Worm (Caenorhabditis elegans) whole organism, L2 larva: ENCODE results near the gene clec-32.

Experiments
- C34F6.9 ChIP-seq: fragments of 150-350 bp; optimal IDR thresholded peaks from 2 replicates; lab custom pipeline; 2014; ENCODE audit warnings: missing biosample characterization, missing genetic modification characterization
- F13H6.1 ChIP-seq: sonication (generic microtip); optimal IDR thresholded peaks from 2 replicates; lab custom pipeline; 2016; ENCODE audit warnings: missing genetic modification characterization, missing compliant biosample characterization
- R02D3.7 ChIP-seq: fragments of 150-350 bp; optimal IDR thresholded peaks from 2 replicates; lab custom pipeline; 2014; ENCODE audit warnings: missing biosample characterization, missing genetic modification characterization
- Y55F3AM.14 ChIP-seq: fragments of 200-800 bp; sonication (Bioruptor generic); optimal IDR thresholded peaks from 2 replicates; lab custom pipeline; 2018; ENCODE audit warnings: mild to moderate bottlenecking, missing genetic modification characterization, missing compliant biosample characterization
- ZK546.5 ChIP-seq: sonication (generic microtip); optimal IDR thresholded peaks from 2 replicates; lab custom pipeline; 2017; ENCODE audit warnings: missing biosample characterization, missing genetic modification characterization
- alr-1 ChIP-seq: fragments of 150-350 bp; optimal IDR thresholded peaks from 2 replicates; lab custom pipeline; 2014; ENCODE audit warnings: missing biosample characterization, missing genetic modification characterization
- aly-2 ChIP-seq: fragments of 150-350 bp; optimal IDR thresholded peaks from 2 replicates; lab custom pipeline; 2014; ENCODE audit warnings: missing biosample characterization, missing genetic modification characterization
- ama-1 ChIP-seq: fragments of 150-350 bp; optimal IDR thresholded peaks from 2 replicates; lab custom pipeline; 2018; ENCODE audit warnings: inconsistent platforms
- ceh-82 ChIP-seq: fragments of 150-350 bp; optimal IDR thresholded peaks from 2 replicates; lab custom pipeline; 2014; ENCODE audit warnings: missing biosample characterization, missing genetic modification characterization
- crh-2 ChIP-seq: sonication (generic microtip); optimal IDR thresholded peaks from 2 replicates; lab custom pipeline; 2017; ENCODE audit warnings: missing biosample characterization, missing genetic modification characterization
- dmd-4 ChIP-seq: sonication (generic microtip); optimal IDR thresholded peaks from 2 replicates; lab custom pipeline; 2017; ENCODE audit warnings: missing biosample characterization, missing genetic modification characterization
- elt-1 ChIP-seq: fragments of 150-350 bp; optimal IDR thresholded peaks from 2 replicates; lab custom pipeline; 2014; ENCODE audit warnings: missing biosample characterization, missing genetic modification characterization
- elt-3 ChIP-seq: sonication (generic microtip); optimal IDR thresholded peaks from 2 replicates; lab custom pipeline; 2017; ENCODE audit warnings: missing biosample characterization, missing genetic modification characterization
- fos-1 ChIP-seq: fragments of 150-350 bp; optimal IDR thresholded peaks from 2 replicates; lab custom pipeline; 2014; ENCODE audit warnings: missing biosample characterization, missing genetic modification characterization
- lin-39 ChIP-seq: fragments of 150-350 bp; optimal IDR thresholded peaks from 2 replicates; lab custom pipeline; 2014; ENCODE audit warnings: missing biosample characterization, missing genetic modification reagents, missing genetic modification characterization
- mab-5 ChIP-seq: fragments of 150-350 bp; optimal IDR thresholded peaks from 2 replicates; lab custom pipeline; 2014; ENCODE audit warnings: missing biosample characterization, missing genetic modification characterization
- mbf-1 ChIP-seq: sonication (generic microtip); optimal IDR thresholded peaks from 2 replicates; lab custom pipeline; 2017; ENCODE audit warnings: missing biosample characterization, missing genetic modification characterization
- nhr-10 ChIP-seq: sonication (generic microtip); optimal IDR thresholded peaks from 2 replicates; lab custom pipeline; 2017; ENCODE audit warnings: missing biosample characterization, missing genetic modification characterization
- nhr-11 ChIP-seq: fragments of 150-350 bp; optimal IDR thresholded peaks from 2 replicates; lab custom pipeline; 2014; ENCODE audit warnings: missing biosample characterization, missing genetic modification characterization
- nhr-12 ChIP-seq: fragments of 150-350 bp; optimal IDR thresholded peaks from 2 replicates; lab custom pipeline; 2014; ENCODE audit warnings: missing biosample characterization, missing genetic modification characterization
- nhr-129 ChIP-seq: fragments of 150-350 bp; optimal IDR thresholded peaks from 2 replicates; lab custom pipeline; 2014; ENCODE audit warnings: missing biosample characterization, missing genetic modification characterization
- nhr-21 ChIP-seq: fragments of 150-350 bp; optimal IDR thresholded peaks from 2 replicates; lab custom pipeline; 2014; ENCODE audit warnings: missing biosample characterization, missing genetic modification characterization
- nhr-23 ChIP-seq: fragments of 150-350 bp; optimal IDR thresholded peaks from 2 replicates; lab custom pipeline; 2014; ENCODE audit warnings: missing biosample characterization, missing genetic modification reagents, missing genetic modification characterization
- nhr-237 ChIP-seq: fragments of 150-350 bp; optimal IDR thresholded peaks from 2 replicates; lab custom pipeline; 2014; ENCODE audit warnings: missing biosample characterization, missing genetic modification characterization
- nhr-6 ChIP-seq: fragments of 150-350 bp; optimal IDR thresholded peaks from 2 replicates; lab custom pipeline; 2014; ENCODE audit warnings: missing biosample characterization, missing genetic modification characterization
- nhr-77 ChIP-seq: fragments of 150-350 bp; optimal IDR thresholded peaks from 2 replicates; lab custom pipeline; 2014; ENCODE audit warnings: missing biosample characterization, missing genetic modification characterization
- peb-1 ChIP-seq: fragments of 150-350 bp; optimal IDR thresholded peaks from 2 replicates; lab custom pipeline; 2014; ENCODE audit warnings: missing biosample characterization, missing genetic modification characterization
- sem-4 ChIP-seq: fragments of 150-350 bp; optimal IDR thresholded peaks from 2 replicates; lab custom pipeline; 2014; ENCODE audit warnings: missing biosample characterization, missing genetic modification reagents, missing genetic modification characterization
- sma-3 ChIP-seq: sonication (generic microtip); optimal IDR thresholded peaks from 2 replicates; lab custom pipeline; 2016; ENCODE audit warnings: missing genetic modification reagents, missing genetic modification characterization, missing compliant biosample characterization
- sma-9 ChIP-seq, 2 experiments: fragments of 150-350 bp in 1 of 2; sonication (generic microtip) in 1 of 2; optimal IDR thresholded peaks; 2 replicates each; lab custom pipeline; 2014 to 2016; ENCODE audit warnings: missing genetic modification characterization in 2 of 2, mild to moderate bottlenecking in 1 of 2, missing biosample characterization in 1 of 2, missing compliant biosample characterization in 1 of 2, missing genetic modification reagents in 1 of 2, moderate library complexity in 1 of 2
- unc-39 ChIP-seq: fragments of 150-350 bp; optimal IDR thresholded peaks from 2 replicates; lab custom pipeline; 2014; ENCODE audit warnings: missing biosample characterization, missing genetic modification characterization
- unc-55 ChIP-seq: fragments of 150-350 bp; sonication (generic microtip); optimal IDR thresholded peaks from 3 replicates; lab custom pipeline; 2014; ENCODE audit warnings: missing biosample characterization, missing genetic modification reagents, missing genetic modification characterization
- unc-62 ChIP-seq: fragments of 150-350 bp; optimal IDR thresholded peaks from 2 replicates; lab custom pipeline; 2014; ENCODE audit warnings: missing biosample characterization, missing genetic modification reagents, missing genetic modification characterization
- zag-1 ChIP-seq: fragments of 150-350 bp; optimal IDR thresholded peaks from 2 replicates; lab custom pipeline; 2014; ENCODE audit warnings: missing biosample characterization, missing genetic modification characterization
- ztf-1 ChIP-seq: fragments of 200-800 bp; sonication (Bioruptor generic); conservative IDR thresholded peaks from 2 replicates; pipeline ENCODE4 v1.3.6; 2022; ENCODE audit warnings: missing genetic modification characterization, missing compliant biosample characterization
- ztf-11 ChIP-seq: sonication (generic microtip); optimal IDR thresholded peaks from 2 replicates; lab custom pipeline; 2017; ENCODE audit warnings: missing biosample characterization, missing genetic modification characterization

Gene clec-32

DNA sequence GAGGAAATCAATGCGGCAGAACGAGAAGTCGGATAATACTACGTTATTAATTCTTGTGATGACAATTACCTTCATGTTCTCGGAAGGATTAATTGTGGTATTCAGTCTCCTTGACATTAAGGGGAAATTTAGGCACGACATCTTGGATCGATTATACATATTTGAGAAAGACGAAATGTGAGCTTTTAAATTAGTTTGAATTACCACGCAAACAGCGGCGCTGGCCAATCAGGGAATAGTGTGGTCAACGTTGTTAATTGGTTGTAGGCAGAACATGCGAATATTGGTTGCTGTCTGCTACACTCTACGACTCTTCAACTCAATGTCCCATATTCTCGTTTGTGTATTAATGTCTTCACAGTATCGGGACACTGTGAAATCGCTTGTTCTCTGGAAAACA, 13.3 kb upstream of the clec-32 start, which contains the start of gene F49A5.10:
TSS of gene F49A5.10 (plus strand) at position 301 of the 400 bp plus-strand sequence.
- no peak for TF ChIP-seq ztf-11 (tag; lab: Kevin White, UChicago)
- TF ChIP-seq nhr-237 (tag; lab: Kevin White, UChicago): no peak
- TF ChIP-seq nhr-11 (tag; lab: Kevin White, UChicago): no peak
- no peak for TF ChIP-seq nhr-21
- TF ChIP-seq sma-9 (GFP tag; optimal IDR thresholded peaks at IDR 0.05; lab: Kevin White, UChicago): no peak
- TF ChIP-seq sma-9 (tag; optimal IDR thresholded peaks at IDR 0.05; lab: Kevin White, UChicago): no peak
- TF ChIP-seq fos-1 (tag; lab: Kevin White, UChicago): no peak
- no peak for TF ChIP-seq unc-39 (tag; lab: Kevin White, UChicago)
- TF ChIP-seq nhr-23 (tag; lab: Kevin White, UChicago): no peak

DNA sequence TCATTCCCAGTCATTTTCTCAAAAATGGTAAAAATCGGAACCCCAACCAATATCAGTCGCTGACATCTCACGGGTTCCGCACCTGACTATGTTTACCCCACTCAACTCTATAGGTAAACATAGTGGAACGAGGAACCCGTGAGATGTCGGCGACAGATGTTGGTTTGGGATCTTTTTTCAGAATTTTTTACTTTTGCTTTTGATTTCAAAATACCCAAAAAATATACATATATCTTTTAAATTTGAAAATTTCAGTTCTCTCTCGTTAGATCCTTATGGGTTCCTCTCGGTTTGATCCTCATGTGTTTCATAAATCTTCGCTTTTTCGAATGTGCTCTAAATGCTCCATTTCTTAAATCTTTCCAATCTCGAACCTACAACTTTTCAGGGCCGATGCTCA, 12.0 kb upstream of the clec-32 start, which contains the start of gene srw-23:
TSS of gene srw-23 (plus strand) at position 301 of the 400 bp plus-strand sequence.
- TF ChIP-seq nhr-11 (tag; lab: Kevin White, UChicago) (no peak), sem-4 (tag; lab: Kevin White, UChicago) (no peak), crh-2 (no peak), sma-9 (GFP tag; optimal IDR thresholded peaks at IDR 0.05; lab: Kevin White, UChicago) (no peak), sma-9 (tag; optimal IDR thresholded peaks at IDR 0.05; lab: Kevin White, UChicago) (no peak), sma-3 (GFP tag; lab: Kevin White, UChicago) (no peak), ceh-82 (tag; lab: Kevin White, UChicago) (no peak), peb-1 (tag; lab: Kevin White, UChicago) (no peak), C34F6.9 (tag; lab: Kevin White, UChicago) (no peak), nhr-23 (tag; lab: Kevin White, UChicago) (no peak)

DNA sequence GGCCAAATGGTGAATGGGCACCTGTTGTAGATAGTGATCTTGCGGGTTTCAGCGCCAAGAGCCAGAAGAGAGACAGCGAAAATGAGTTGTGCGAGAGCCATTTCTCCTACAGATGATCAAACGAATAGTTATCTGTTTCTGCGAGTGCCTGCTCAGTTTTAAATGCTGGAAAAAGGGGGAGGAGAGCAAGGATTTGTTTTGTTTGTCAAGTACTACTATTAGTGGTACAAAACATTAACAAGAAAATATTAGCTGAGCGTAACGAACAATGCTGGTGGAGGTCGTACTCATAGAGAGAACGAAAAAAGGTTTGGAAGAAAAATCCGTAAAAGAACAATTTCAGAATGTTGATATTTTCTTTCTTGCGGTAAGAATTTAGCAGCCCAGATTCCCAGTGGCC, 9.8 kb upstream of the clec-32 start, which contains the start of gene thn-4:
TSS of gene thn-4 (minus strand) at position 101 of the 400 bp plus-strand sequence.
- TF ChIP-seq C34F6.9 (tag; lab: Kevin White, UChicago): no peak
- no peak for TF ChIP-seq ama-1 (lab: Kevin White, UChicago)
- no peak for TF ChIP-seq ztf-1
- TF ChIP-seq unc-55 (GFP tag; lab: Kevin White, UChicago): no peak

ce11 chrV:16869740-16870139, 8.1 kb upstream of the clec-32 start, which contains the start of gene clec-33:
Gene clec-33 (minus strand): TSS chrV:16869840.
- no peak for TF ChIP-seq R02D3.7 (tag; lab: Kevin White, UChicago)
- TF ChIP-seq elt-3: no peak
- no peak for TF ChIP-seq elt-1 (tag; lab: Kevin White, UChicago)
- TF ChIP-seq Y55F3AM.14 (GFP tag; lab: Kevin White, UChicago): no peak
- no peak for TF ChIP-seq mab-5 (tag; lab: Kevin White, UChicago)
- no peak for TF ChIP-seq sem-4 (tag; lab: Kevin White, UChicago)
- TF ChIP-seq mbf-1 (tag; lab: Kevin White, UChicago): no peak
- no peak for TF ChIP-seq ZK546.5 (tag; lab: Kevin White, UChicago)
- no peak for TF ChIP-seq sma-9 (GFP tag; optimal IDR thresholded peaks at IDR 0.05; lab: Kevin White, UChicago)
- no peak for TF ChIP-seq sma-9 (tag; optimal IDR thresholded peaks at IDR 0.05; lab: Kevin White, UChicago)
- TF ChIP-seq nhr-6: no peak
- TF ChIP-seq zag-1 (tag; lab: Kevin White, UChicago): no peak
- TF ChIP-seq lin-39 (tag; lab: Kevin White, UChicago): no peak
- no peak for TF ChIP-seq alr-1 (tag; lab: Kevin White, UChicago)
- no peak for TF ChIP-seq nhr-10 (tag; lab: Kevin White, UChicago)
- no peak for TF ChIP-seq nhr-77 (tag; lab: Kevin White, UChicago)
- TF ChIP-seq sma-3 (GFP tag; lab: Kevin White, UChicago): no peak
- TF ChIP-seq nhr-12 (tag; lab: Kevin White, UChicago): no peak
- TF ChIP-seq fos-1 (tag; lab: Kevin White, UChicago): no peak
- TF ChIP-seq unc-62 (GFP tag; lab: Kevin White, UChicago): no peak

ce11 chrV:16865404-16865803, 3.8 kb upstream of the clec-32 start, which contains the start of gene clec-28:
Gene clec-28 (plus strand): TSS chrV:16865704.
- TF ChIP-seq nhr-237 (tag; lab: Kevin White, UChicago): no peak
- no peak for TF ChIP-seq unc-62 (GFP tag; lab: Kevin White, UChicago)
- TF ChIP-seq F13H6.1 (tag; lab: Kevin White, UChicago): no peak
- TF ChIP-seq mab-5 (tag; lab: Kevin White, UChicago): no peak
- no peak for TF ChIP-seq elt-3
- no peak for TF ChIP-seq nhr-77 (tag; lab: Kevin White, UChicago)
- TF ChIP-seq aly-2 (tag; lab: Kevin White, UChicago): no peak
- TF ChIP-seq ama-1 (lab: Kevin White, UChicago): no peak
- no peak for TF ChIP-seq dmd-4
- TF ChIP-seq sma-3 (GFP tag; lab: Kevin White, UChicago): no peak
- no peak for TF ChIP-seq zag-1 (tag; lab: Kevin White, UChicago)
- TF ChIP-seq lin-39 (tag; lab: Kevin White, UChicago): no peak
- TF ChIP-seq ztf-11 (tag; lab: Kevin White, UChicago): no peak
- TF ChIP-seq nhr-129 (tag; lab: Kevin White, UChicago): no peak
- no peak for TF ChIP-seq nhr-23 (tag; lab: Kevin White, UChicago)
- TF ChIP-seq sem-4 (tag; lab: Kevin White, UChicago): no peak
- TF ChIP-seq nhr-11 (tag; lab: Kevin White, UChicago): no peak
- TF ChIP-seq alr-1 (tag; lab: Kevin White, UChicago): no peak
